Fruit fly (Drosophila melanogaster): ENCODE measurements around the gene Ripalpha.
A peak's percentile ranks its signal among the peaks of the same experiment; 100 is the strongest.

Gene Ripalpha

DNA sequence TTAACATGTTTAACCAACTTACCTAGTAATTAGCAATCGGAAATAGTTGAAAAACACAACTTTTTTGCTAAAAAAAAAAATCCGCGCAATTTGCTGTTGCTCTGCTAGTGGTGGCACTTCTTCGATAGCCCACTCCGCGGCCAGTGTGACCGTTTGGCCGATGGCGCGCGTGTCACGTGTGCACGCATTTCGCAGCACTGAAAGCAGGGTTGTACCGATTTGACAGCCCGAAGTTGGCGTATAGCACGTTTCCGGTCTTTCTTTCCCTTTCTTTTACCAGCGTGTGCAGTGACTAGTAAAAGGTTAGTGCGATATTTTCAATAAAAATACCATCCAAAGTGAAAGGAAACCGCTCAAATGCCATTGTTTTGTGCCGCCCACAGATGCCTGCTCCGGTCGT lies at the start of gene Ripalpha, which contains the start of gene RpL7:
Gene Ripalpha, minus strand, starts transcription at position 128 of the 400 bp plus-strand sequence.
Gene RpL7, plus strand, starts transcription at position 158 of the 400 bp plus-strand sequence.
- TF ChIP-seq psq (optimal IDR thresholded peaks at IDR 0.05) (no peak), pan (optimal IDR thresholded peaks at IDR 0.05) (no peak), CG8478 (optimal IDR thresholded peaks at IDR 0.05) (no peak)

DNA sequence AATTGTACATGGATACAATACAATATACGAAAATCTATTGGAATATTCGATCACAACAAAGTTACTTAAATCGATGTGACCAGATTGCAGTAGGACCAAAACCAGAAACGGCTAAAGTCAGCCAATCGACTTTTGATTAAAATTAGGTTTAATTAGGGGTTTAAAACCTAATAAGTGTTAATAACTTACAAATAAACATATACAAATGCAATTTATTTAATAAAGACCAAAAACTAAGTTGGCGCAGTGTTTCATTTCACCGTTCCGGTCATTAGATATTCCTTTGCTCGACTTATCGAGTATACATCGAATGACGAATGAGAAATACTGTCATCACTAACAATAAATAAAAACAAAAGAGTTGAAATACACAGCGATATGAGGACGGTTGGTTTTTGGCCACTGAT lies 49.7 kb upstream of the Ripalpha start, which contains the start of the genes bsk and CG31717:
Gene bsk, minus strand, starts transcription at position 61 of the 407 bp plus-strand sequence.
Gene CG31717, plus strand, starts transcription at position 297 of the 407 bp plus-strand sequence.
- TF ChIP-seq usp (GFP tag; optimal IDR thresholded peaks at IDR 0.05) (no peak), CG8478 (optimal IDR thresholded peaks at IDR 0.05) (no peak), psq (optimal IDR thresholded peaks at IDR 0.05) (no peak), pan (optimal IDR thresholded peaks at IDR 0.05) (no peak), EcR (GFP tag; optimal IDR thresholded peaks at IDR 0.05) (no peak), Dll (optimal IDR thresholded peaks at IDR 0.05) (no peak)

DNA sequence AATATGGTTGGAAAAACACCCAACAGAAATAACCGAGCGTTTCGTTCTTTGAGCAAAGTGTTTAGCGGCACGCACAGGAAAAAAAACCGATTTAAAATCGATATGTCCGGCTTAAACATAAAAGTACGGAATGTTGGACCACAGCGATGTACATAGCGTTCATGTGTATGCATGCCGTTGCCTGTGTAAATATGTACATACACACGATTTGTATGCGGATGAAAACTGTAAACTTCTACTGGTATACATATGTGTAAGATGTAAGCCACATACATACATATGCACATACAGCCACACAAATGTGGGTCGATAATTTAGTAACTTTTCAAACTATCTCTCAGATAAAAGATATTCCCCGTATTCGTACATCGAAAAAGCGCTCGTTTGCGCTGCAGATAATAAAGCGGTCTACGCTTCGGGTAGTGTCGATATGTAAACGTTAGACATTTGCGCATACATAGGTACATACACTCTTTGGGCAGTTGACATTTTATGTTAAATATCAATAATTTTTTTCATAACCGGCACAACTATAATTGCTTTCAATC lies 49.0 kb upstream of the Ripalpha start:
- TF ChIP-seq usp (GFP tag; optimal IDR thresholded peaks at IDR 0.05) = no peak
- TF ChIP-seq EcR (GFP tag; optimal IDR thresholded peaks at IDR 0.05) = no peak
- no peak for TF ChIP-seq pan (optimal IDR thresholded peaks at IDR 0.05)
- TF ChIP-seq Dll (optimal IDR thresholded peaks at IDR 0.05) = no peak
- TF ChIP-seq CG8478 (optimal IDR thresholded peaks at IDR 0.05) = no peak
- no peak for TF ChIP-seq psq (optimal IDR thresholded peaks at IDR 0.05)

DNA sequence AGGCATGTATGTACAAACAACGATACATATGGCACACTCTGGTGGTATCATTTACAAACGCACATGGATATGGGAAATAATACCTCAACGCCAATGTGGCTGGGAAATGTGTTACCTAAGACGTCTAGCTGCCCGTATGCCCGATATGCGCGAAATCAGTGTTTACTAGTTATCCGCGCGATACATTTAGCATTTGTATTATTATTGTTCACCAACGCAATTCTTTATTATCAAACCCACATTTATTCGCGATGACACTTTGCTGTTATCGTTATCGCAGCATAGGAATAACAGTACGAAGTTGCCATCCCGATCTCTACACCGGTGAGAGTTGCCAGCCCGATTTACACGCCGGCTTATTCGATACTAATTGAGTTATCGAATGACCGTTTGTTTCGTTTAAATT lies 46.0 kb upstream of the Ripalpha start, which contains the start of gene chico:
Gene chico, minus strand, starts transcription at position 294 of the 406 bp plus-strand sequence.
- no peak for TF ChIP-seq psq (optimal IDR thresholded peaks at IDR 0.05)

DNA sequence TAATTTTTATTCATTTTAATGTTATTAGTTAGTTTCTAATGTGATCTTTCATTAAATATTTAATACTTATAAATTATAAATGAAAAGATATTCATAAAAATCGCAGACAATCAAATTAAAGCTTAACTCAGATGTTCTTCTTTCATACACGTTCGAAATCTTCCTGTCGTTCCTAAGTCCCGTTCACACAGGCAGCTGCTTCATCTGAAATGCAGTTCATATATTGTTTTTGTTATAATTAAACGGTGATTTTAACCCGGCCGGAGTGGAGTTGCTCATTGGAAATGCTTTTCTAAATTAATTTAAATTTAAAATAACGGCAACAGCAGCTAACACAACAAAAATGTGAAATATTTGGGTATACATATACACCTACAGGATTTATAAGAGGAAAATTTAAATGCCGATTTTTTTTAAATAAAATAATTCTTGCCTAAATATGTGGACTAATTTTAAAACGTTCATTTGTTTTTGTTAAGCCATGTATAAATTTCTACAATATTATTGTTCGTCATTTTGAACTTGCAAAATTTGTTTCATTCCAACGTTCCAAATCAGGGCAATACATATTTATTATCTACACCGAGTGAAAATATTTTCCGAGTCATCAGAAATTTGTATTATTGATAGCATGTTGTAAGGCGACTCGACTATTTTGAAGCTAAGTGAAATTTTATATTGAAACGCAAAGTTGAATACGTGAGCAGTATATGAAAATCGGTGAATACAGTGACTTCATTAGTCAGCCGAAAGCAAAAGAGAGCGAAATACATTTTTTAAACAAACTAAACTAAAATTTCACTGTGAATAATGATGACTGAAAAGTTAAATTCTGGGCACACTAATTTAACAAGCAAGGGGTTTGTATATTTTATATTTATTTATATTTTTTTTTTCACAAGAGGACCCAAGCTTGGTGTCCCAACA lies 38.2 kb upstream of the Ripalpha start, which contains the start of gene me31B:
Gene me31B, plus strand, starts transcription at position 616 of the 927 bp plus-strand sequence.
- TF ChIP-seq CG8478 (optimal IDR thresholded peaks at IDR 0.05) (no peak), pan (optimal IDR thresholded peaks at IDR 0.05) (no peak), psq (optimal IDR thresholded peaks at IDR 0.05) (no peak), EcR (GFP tag; optimal IDR thresholded peaks at IDR 0.05) (no peak), Dll (optimal IDR thresholded peaks at IDR 0.05) (no peak), usp (GFP tag; optimal IDR thresholded peaks at IDR 0.05) (no peak)

DNA sequence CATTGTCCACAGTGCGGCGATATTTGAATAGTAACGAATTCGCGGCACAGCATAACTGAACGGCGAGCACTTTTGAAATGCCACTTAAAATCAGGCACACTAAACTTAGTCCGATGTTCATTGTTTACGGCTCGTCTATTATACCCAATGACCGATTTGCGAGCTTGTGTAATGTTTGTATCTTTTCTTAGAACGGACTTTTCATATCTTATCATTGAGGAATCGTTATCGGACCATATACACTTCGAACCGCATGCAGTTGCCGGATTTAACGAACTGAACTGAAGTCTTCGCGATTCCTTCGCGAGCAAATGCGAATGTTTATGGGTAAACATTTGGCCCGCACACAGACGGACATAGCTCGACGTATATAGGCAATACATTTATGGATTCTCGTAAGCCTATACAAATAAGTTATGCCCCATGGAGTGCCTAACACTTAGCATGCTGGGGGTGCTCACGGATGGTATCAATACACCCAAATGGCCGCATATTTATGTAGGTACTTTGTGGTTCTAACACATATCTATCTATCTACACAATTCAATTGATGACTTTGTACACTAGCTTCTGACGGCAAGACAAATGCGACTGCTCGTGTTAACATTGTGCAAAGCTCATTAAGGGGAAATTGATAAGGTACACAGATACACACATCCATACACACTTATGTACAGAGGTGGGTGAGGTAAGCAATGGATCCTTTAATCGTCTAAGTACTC lies 37.1 kb upstream of the Ripalpha start, which contains the start of gene mthl15:
Gene mthl15, minus strand, starts transcription at position 593 of the 722 bp plus-strand sequence.
- TF ChIP-seq usp (GFP tag; optimal IDR thresholded peaks at IDR 0.05) (no peak), pan (optimal IDR thresholded peaks at IDR 0.05) (peak; percentile 8)

DNA sequence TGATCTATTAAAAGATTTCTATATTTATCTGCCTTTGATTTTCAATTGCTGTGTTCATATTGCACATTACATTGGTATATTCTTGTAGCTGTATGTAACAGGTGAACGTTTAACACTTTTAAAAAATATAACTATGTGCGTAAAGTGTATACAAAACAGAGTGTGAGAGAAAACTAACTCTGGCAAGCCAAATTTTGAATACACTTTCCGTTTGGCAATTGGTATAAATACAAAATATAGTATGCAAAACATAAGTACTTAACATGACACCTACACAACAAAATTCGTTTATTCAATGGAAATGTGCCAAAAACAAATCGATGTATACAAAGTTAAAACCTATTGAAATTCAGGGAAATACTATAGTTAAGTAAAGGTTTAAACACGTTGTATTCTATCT lies 32.1 kb upstream of the Ripalpha start:
- no peak for TF ChIP-seq pan (optimal IDR thresholded peaks at IDR 0.05)
- TF ChIP-seq CG8478 (optimal IDR thresholded peaks at IDR 0.05) = no peak
- no peak for TF ChIP-seq psq (optimal IDR thresholded peaks at IDR 0.05)
- no peak for TF ChIP-seq EcR (GFP tag; optimal IDR thresholded peaks at IDR 0.05)
- no peak for TF ChIP-seq Dll (optimal IDR thresholded peaks at IDR 0.05)

DNA sequence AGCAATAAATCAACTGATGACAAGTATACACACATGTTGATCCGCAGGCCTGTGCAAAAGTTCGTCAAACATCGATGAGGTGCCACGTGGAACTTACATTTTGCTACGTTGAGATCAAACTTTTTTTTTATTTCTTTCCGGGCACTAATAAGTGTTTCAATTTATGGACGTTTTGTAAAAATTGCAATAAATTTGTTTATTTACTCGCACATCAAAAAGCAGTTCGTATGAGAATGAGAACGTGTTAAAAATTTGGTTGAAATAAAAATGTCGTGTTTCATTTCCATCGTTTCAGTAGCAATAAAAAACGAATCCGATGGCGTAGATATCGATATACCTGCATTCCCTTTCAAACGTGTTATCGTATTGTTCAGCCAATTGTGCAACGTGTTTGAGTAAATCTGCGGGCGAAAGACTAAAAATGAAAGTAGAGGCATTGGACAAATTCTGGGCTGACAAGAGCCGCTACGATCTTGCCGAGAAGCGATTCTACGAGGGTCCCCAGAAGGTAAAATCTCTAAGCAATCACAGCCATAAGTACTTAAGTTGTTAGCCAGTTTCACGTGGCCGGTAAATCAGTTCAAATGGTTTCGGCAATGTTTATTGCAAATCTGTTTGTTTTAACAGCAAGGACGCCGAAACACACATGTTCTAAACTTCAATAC lies 31.5 kb upstream of the Ripalpha start, which contains the start of gene eEF1delta:
Gene eEF1delta, plus strand, starts transcription at position 356 of the 665 bp plus-strand sequence.
- TF ChIP-seq Dll (optimal IDR thresholded peaks at IDR 0.05) = no peak
- TF ChIP-seq pan (optimal IDR thresholded peaks at IDR 0.05) = no peak
- no peak for TF ChIP-seq CG8478 (optimal IDR thresholded peaks at IDR 0.05)
- no peak for TF ChIP-seq psq (optimal IDR thresholded peaks at IDR 0.05)
- no peak for TF ChIP-seq EcR (GFP tag; optimal IDR thresholded peaks at IDR 0.05)
- no peak for TF ChIP-seq usp (GFP tag; optimal IDR thresholded peaks at IDR 0.05)

DNA sequence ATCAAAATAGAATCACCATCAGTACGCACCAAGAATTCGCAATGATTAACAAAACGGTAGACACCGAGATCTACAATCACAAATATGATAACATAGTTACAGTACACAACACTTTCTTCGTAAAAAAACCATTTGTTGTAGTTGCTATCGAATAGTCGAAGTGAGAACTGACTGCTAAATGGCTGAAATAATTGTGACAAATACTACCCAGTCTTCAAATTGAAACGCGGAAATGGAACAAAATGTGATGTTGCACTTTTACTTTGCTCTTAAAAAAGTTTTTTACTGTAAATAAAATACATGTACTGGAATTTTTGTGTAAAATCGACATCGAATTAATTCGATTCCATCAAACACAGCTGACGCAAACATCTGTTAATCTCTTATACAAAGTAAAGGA lies 30.7 kb upstream of the Ripalpha start, which contains the start of gene ova:
Gene ova, minus strand, starts transcription at position 183 of the 400 bp plus-strand sequence.
- no peak for TF ChIP-seq pan (optimal IDR thresholded peaks at IDR 0.05)
- TF ChIP-seq EcR (GFP tag; optimal IDR thresholded peaks at IDR 0.05) = no peak
- no peak for TF ChIP-seq usp (GFP tag; optimal IDR thresholded peaks at IDR 0.05)
- no peak for TF ChIP-seq Dll (optimal IDR thresholded peaks at IDR 0.05)
- TF ChIP-seq psq (optimal IDR thresholded peaks at IDR 0.05) = no peak
- TF ChIP-seq CG8478 (optimal IDR thresholded peaks at IDR 0.05) = no peak

DNA sequence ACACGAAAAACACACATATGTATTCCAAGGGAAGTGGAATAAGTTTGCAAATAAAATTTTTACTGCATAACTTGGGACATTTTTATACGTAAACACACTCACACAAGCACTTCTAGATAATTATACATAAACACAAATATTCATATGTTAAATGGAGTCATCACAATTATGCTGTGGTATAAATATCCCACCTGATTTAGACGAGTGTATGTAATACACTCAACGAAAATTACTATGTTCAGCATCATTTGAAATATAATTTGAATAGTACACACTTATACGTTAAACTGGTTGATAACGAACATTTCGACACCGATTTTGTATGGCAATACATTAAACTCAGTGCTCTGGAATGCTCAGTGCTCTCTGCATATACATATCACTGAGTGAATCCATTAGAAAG lies 30.3 kb upstream of the Ripalpha start:
- TF ChIP-seq Dll (optimal IDR thresholded peaks at IDR 0.05) (no peak), EcR (GFP tag; optimal IDR thresholded peaks at IDR 0.05) (no peak), psq (optimal IDR thresholded peaks at IDR 0.05) (no peak), CG8478 (optimal IDR thresholded peaks at IDR 0.05) (no peak), pan (optimal IDR thresholded peaks at IDR 0.05) (no peak)

DNA sequence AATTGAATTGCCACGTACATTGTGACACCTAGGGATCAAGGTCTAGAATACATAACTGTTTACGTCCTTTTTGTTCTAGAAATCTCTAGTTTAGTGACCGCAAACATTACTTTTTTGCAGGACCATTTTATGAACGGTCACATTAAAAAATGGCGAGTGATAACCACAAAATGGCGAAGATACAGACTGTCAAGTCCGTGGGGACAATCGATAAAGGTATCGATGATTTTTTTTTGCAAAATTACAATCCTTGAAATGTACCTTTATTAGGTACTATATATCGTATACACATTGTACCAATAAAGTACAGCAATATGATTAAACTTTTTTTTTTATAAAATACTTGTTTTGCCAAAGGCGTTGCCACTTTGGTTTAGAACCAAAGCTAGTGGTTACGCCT lies 29.7 kb upstream of the Ripalpha start:
- no peak for TF ChIP-seq CG8478 (optimal IDR thresholded peaks at IDR 0.05)
